Worm (Caenorhabditis elegans) whole organism, young adult: Measurements from ENCODE around the gene C47E12.9.
A peak's percentile ranks its signal among the peaks of the same experiment; 100 is the strongest.

ENCODE experiments used
- B0261.1 ChIP-seq: sonication (generic microtip); optimal IDR thresholded peaks from 2 replicates; lab custom pipeline; 2016; ENCODE audit warnings: mild to moderate bottlenecking, missing genetic modification characterization, moderate library complexity, missing compliant biosample characterization
- C06A6.2 ChIP-seq: fragments of 200-800 bp; sonication (Bioruptor generic); conservative IDR thresholded peaks from 2 replicates; pipeline ENCODE4 v1.3.6; 2022; ENCODE audit warnings: missing genetic modification characterization, missing compliant biosample characterization
- C17E4.6 ChIP-seq: fragments of 200-800 bp; sonication (Bioruptor generic); IDR thresholded peaks from 2 replicates; pipeline ENCODE4 v1.3.6; 2022; ENCODE audit warnings: missing genetic modification reagents, missing genetic modification characterization, missing compliant biosample characterization
- F22D6.2 ChIP-seq: sonication (generic microtip); optimal IDR thresholded peaks from 2 replicates; lab custom pipeline; 2016; ENCODE audit warnings: mild to moderate bottlenecking, missing genetic modification characterization, missing compliant biosample characterization
- F23B12.7 ChIP-seq: sonication (generic microtip); optimal IDR thresholded peaks from 2 replicates; lab custom pipeline; 2017; ENCODE audit warnings: missing genetic modification characterization, mild to moderate bottlenecking, missing compliant biosample characterization, antibody characterized with exemption, moderate library complexity; ENCODE audit not compliant: insufficient read depth
- F37B4.10 ChIP-seq: fragments of 200-800 bp; sonication (Bioruptor generic); IDR thresholded peaks from 2 replicates; pipeline ENCODE4 v1.3.6; 2022; ENCODE audit warnings: missing genetic modification characterization, missing compliant biosample characterization
- F39B2.1 ChIP-seq: fragments of 200-800 bp; sonication (Bioruptor generic); IDR thresholded peaks from 2 replicates; pipeline ENCODE4 v1.3.6; 2022; ENCODE audit warnings: missing genetic modification reagents, missing genetic modification characterization, missing compliant biosample characterization
- F49E8.2 ChIP-seq: sonication (generic microtip); optimal IDR thresholded peaks from 3 replicates; lab custom pipeline; 2017; ENCODE audit warnings: missing genetic modification characterization, mild to moderate bottlenecking, missing compliant biosample characterization, antibody characterized with exemption, moderate library complexity; ENCODE audit not compliant: insufficient read depth
- F55B11.4 ChIP-seq: sonication (generic microtip); optimal IDR thresholded peaks from 2 replicates; lab custom pipeline; 2016; ENCODE audit warnings: missing compliant biosample characterization, missing genetic modification characterization, borderline replicate concordance; ENCODE audit not compliant: insufficient read depth
- K12H6.12 ChIP-seq: fragments of 200-800 bp; sonication (Bioruptor generic); optimal IDR thresholded peaks from 2 replicates; lab custom pipeline; 2018; ENCODE audit warnings: mild to moderate bottlenecking, missing genetic modification characterization, missing compliant biosample characterization
- Y53F4B.3 ChIP-seq: fragments of 200-800 bp; sonication (Bioruptor generic); IDR thresholded peaks from 2 replicates; pipeline ENCODE4 v1.3.6; 2022; ENCODE audit warnings: missing genetic modification reagents, missing genetic modification characterization, missing compliant biosample characterization
- Y53G8AR.9 ChIP-seq: fragments of 200-800 bp; sonication (Bioruptor generic); conservative IDR thresholded peaks from 2 replicates; pipeline ENCODE4 v1.3.6; 2022; ENCODE audit warnings: missing genetic modification reagents, missing genetic modification characterization, missing compliant biosample characterization
- Y56A3A.18 ChIP-seq: fragments of 200-800 bp; sonication (Bioruptor generic); IDR thresholded peaks from 2 replicates; pipeline ENCODE4 v1.3.6; 2022; ENCODE audit warnings: missing genetic modification reagents, missing genetic modification characterization, missing compliant biosample characterization
- ama-1 ChIP-seq, 3 experiments: fragments of 150-350 bp in 1 of 3; sonication (generic microtip) in 2 of 3; optimal IDR thresholded peaks; 2 replicates each; lab custom pipeline; 2014 to 2018; ENCODE audit warnings: missing biosample characterization in 2 of 3, missing genetic modification characterization in 2 of 3, missing genetic modification reagents in 2 of 3
- aptf-3 ChIP-seq: fragments of 200-800 bp; sonication (Bioruptor generic); IDR thresholded peaks from 2 replicates; pipeline ENCODE4 v1.3.6; 2022; ENCODE audit warnings: missing genetic modification characterization, missing compliant biosample characterization
- athp-1 ChIP-seq: sonication (generic microtip); optimal IDR thresholded peaks from 2 replicates; lab custom pipeline; 2017; ENCODE audit warnings: mild to moderate bottlenecking, missing genetic modification characterization, missing compliant biosample characterization
- attf-5 ChIP-seq: fragments of 200-800 bp; sonication (Bioruptor generic); optimal IDR thresholded peaks from 2 replicates; lab custom pipeline; 2018; ENCODE audit warnings: mild to moderate bottlenecking, missing genetic modification characterization, missing compliant biosample characterization
- bed-1 ChIP-seq: fragments of 200-800 bp; sonication (Bioruptor generic); IDR thresholded peaks from 2 replicates; pipeline ENCODE4 v1.3.6; 2022; ENCODE audit warnings: missing genetic modification reagents, missing genetic modification characterization, missing compliant biosample characterization
- cebp-1 ChIP-seq, 2 experiments: fragments of 200-800 bp in 1 of 2; sonication (Bioruptor generic) in 1 of 2; sonication (generic microtip) in 1 of 2; IDR thresholded peaks in 1 of 2; optimal IDR thresholded peaks in 1 of 2; 2 replicates each; pipeline versions ENCODE4 v1.3.6 to Lab custom; 2017 to 2022; ENCODE audit warnings: missing compliant biosample characterization in 2 of 2, missing genetic modification characterization in 2 of 2, mild to moderate bottlenecking in 1 of 2, missing genetic modification reagents in 1 of 2, moderate library complexity in 1 of 2
- cebp-2 ChIP-seq: fragments of 200-800 bp; sonication (Bioruptor generic); IDR thresholded peaks from 2 replicates; pipeline ENCODE4 v1.3.6; 2022; ENCODE audit warnings: missing genetic modification characterization, missing compliant biosample characterization
- ceh-27 ChIP-seq: fragments of 200-800 bp; sonication (Bioruptor generic); optimal IDR thresholded peaks from 2 replicates; lab custom pipeline; 2018; ENCODE audit warnings: mild to moderate bottlenecking, missing genetic modification characterization, moderate library complexity, missing compliant biosample characterization
- ceh-91 ChIP-seq: fragments of 200-800 bp; sonication (Bioruptor generic); IDR thresholded peaks from 2 replicates; pipeline ENCODE4 v1.3.6; 2022; ENCODE audit warnings: missing genetic modification reagents, missing genetic modification characterization, missing compliant biosample characterization
- die-1 ChIP-seq: sonication (generic microtip); optimal IDR thresholded peaks from 2 replicates; lab custom pipeline; 2016; ENCODE audit warnings: missing genotype, mild to moderate bottlenecking, missing genetic modification characterization, missing compliant biosample characterization
- efl-1 ChIP-seq: fragments of 150-350 bp; optimal IDR thresholded peaks from 2 replicates; lab custom pipeline; 2014; ENCODE audit warnings: missing biosample characterization, missing genetic modification reagents, missing genetic modification characterization
- egl-18 ChIP-seq: fragments of 200-800 bp; sonication (Bioruptor generic); IDR thresholded peaks from 2 replicates; pipeline ENCODE4 v1.3.6; 2022; ENCODE audit warnings: missing genetic modification reagents, missing genetic modification characterization, missing compliant biosample characterization
- him-1 ChIP-seq: sonication (generic microtip); optimal IDR thresholded peaks from 2 replicates; lab custom pipeline; 2016; ENCODE audit warnings: missing genotype, missing genetic modification reagents, missing genetic modification characterization, missing compliant biosample characterization
- hlh-12 ChIP-seq: sonication (generic microtip); optimal IDR thresholded peaks from 2 replicates; lab custom pipeline; 2016; ENCODE audit warnings: missing genetic modification characterization, missing compliant biosample characterization
- hsf-1 ChIP-seq: fragments of 200-800 bp; sonication (Bioruptor generic); IDR thresholded peaks from 2 replicates; pipeline ENCODE4 v1.3.6; 2022; ENCODE audit warnings: missing genetic modification reagents, missing genetic modification characterization, missing compliant biosample characterization
- lag-1 ChIP-seq: fragments of 200-800 bp; sonication (Bioruptor generic); IDR thresholded peaks from 2 replicates; pipeline ENCODE4 v1.3.6; 2022; ENCODE audit warnings: missing genetic modification reagents, missing genetic modification characterization, missing compliant biosample characterization
- let-526 ChIP-seq: fragments of 200-800 bp; sonication (Bioruptor generic); IDR thresholded peaks from 2 replicates; pipeline ENCODE4 v1.3.6; 2022; ENCODE audit warnings: missing genetic modification reagents, missing genetic modification characterization, missing compliant biosample characterization
- let-607 ChIP-seq, 2 experiments: fragments of 200-800 bp in 1 of 2; sonication (Bioruptor generic) in 1 of 2; sonication (generic microtip) in 1 of 2; optimal IDR thresholded peaks; 2 replicates each; lab custom pipeline; 2016 to 2018; ENCODE audit warnings: mild to moderate bottlenecking in 2 of 2, missing compliant biosample characterization in 2 of 2, missing genetic modification characterization in 2 of 2, moderate library complexity in 2 of 2, missing genotype in 1 of 2
- lin-26 ChIP-seq: fragments of 200-800 bp; sonication (Bioruptor generic); IDR thresholded peaks from 2 replicates; pipeline ENCODE4 v1.3.6; 2022; ENCODE audit warnings: missing genetic modification reagents, missing genetic modification characterization, missing compliant biosample characterization
- lin-35 ChIP-seq, 3 experiments: fragments of 150-350 bp in 2 of 3; sonication (generic microtip) in 1 of 3; optimal IDR thresholded peaks; 2 replicates each; lab custom pipeline; 2014 to 2018; ENCODE audit warnings: missing biosample characterization in 3 of 3, missing genetic modification characterization in 3 of 3, missing genetic modification reagents in 3 of 3
- madf-6 ChIP-seq: fragments of 200-800 bp; sonication (Bioruptor generic); IDR thresholded peaks from 2 replicates; pipeline ENCODE4 v1.3.6; 2022; ENCODE audit warnings: missing genetic modification reagents, missing genetic modification characterization, missing compliant biosample characterization
- nhr-179 ChIP-seq: sonication (generic microtip); optimal IDR thresholded peaks from 2 replicates; lab custom pipeline; 2016; ENCODE audit warnings: mild to moderate bottlenecking, missing genetic modification characterization, missing compliant biosample characterization
- nhr-90 ChIP-seq: sonication (generic microtip); optimal IDR thresholded peaks from 2 replicates; lab custom pipeline; 2016; ENCODE audit warnings: missing genotype, mild to moderate bottlenecking, missing genetic modification characterization, missing compliant biosample characterization
- pbrm-1 ChIP-seq: fragments of 200-800 bp; sonication (Bioruptor generic); IDR thresholded peaks from 2 replicates; pipeline ENCODE4 v1.3.6; 2022; ENCODE audit warnings: missing genetic modification reagents, missing genetic modification characterization, missing compliant biosample characterization
- rcor-1 ChIP-seq: fragments of 200-800 bp; sonication (Bioruptor generic); IDR thresholded peaks from 2 replicates; pipeline ENCODE4 v1.3.6; 2022; ENCODE audit warnings: missing genetic modification reagents, missing genetic modification characterization, missing compliant biosample characterization
- snpc-1.1 ChIP-seq: sonication (generic microtip); optimal IDR thresholded peaks from 2 replicates; lab custom pipeline; 2017; ENCODE audit warnings: missing genetic modification characterization, mild to moderate bottlenecking, missing compliant biosample characterization, antibody characterized with exemption, moderate library complexity, missing genotype, missing genetic modification reagents; ENCODE audit not compliant: insufficient read depth
- snpc-4 ChIP-seq, 5 experiments: fragments of 150-350 bp in 1 of 5; sonication (generic microtip) in 4 of 5; optimal IDR thresholded peaks; 2 replicates each; lab custom pipeline; 2014 to 2018; ENCODE audit warnings: missing genetic modification characterization in 5 of 5, missing biosample characterization in 3 of 5, antibody characterized with exemption in 2 of 5, mild to moderate bottlenecking in 2 of 5, missing compliant biosample characterization in 2 of 5, missing genotype in 2 of 5, moderate library complexity in 2 of 5, missing genetic modification reagents in 1 of 5
- xnd-1 ChIP-seq: sonication (generic microtip); optimal IDR thresholded peaks from 2 replicates; lab custom pipeline; 2016; ENCODE audit warnings: missing genotype, missing genetic modification reagents, missing genetic modification characterization, missing compliant biosample characterization

C47E12.9 gene

ce11 chrIV:9998487-9999218, 24.2 kb downstream of the C47E12.9 start, which contains the start of gene pyp-1 (continued):
- TF ChIP-seq F23B12.7 (tag; lab: Kevin White, UChicago): peak; percentile 17
- TF ChIP-seq xnd-1 (tag; lab: Kevin White, UChicago): peak; percentile 85
- no peak for TF ChIP-seq aptf-3 (GFP tag; lab: Robert Waterston, UW)
- TF ChIP-seq Y53G8AR.9: no peak
- TF ChIP-seq cebp-2 (GFP tag; lab: Robert Waterston, UW): no peak
- TF ChIP-seq cebp-1 (GFP tag; IDR thresholded peaks at IDR 0.05; lab: Robert Waterston, UW): no peak
- peak; percentile 31 for TF ChIP-seq cebp-1 (tag; optimal IDR thresholded peaks at IDR 0.05; lab: Kevin White, UChicago)
- no peak for TF ChIP-seq hlh-12 (tag; lab: Kevin White, UChicago)
- TF ChIP-seq rcor-1 (GFP tag; lab: Robert Waterston, UW): 0 out of 2 replicates have a peak, but pooled peaks have one; percentile 24
- no peak for TF ChIP-seq die-1 (tag; lab: Kevin White, UChicago)
- no peak for TF ChIP-seq F22D6.2 (tag; lab: Kevin White, UChicago)
- TF ChIP-seq pbrm-1 (GFP tag; lab: Robert Waterston, UW): 0 out of 2 replicates have a peak, but pooled peaks have one; percentile 10
- peak; percentile 98 for TF ChIP-seq madf-6 (GFP tag; lab: Robert Waterston, UW)
- TF ChIP-seq Y56A3A.18 (GFP tag; lab: Robert Waterston, UW): no peak
- no peak for TF ChIP-seq Y53F4B.3 (GFP tag; lab: Robert Waterston, UW)
- no peak for TF ChIP-seq let-607 (tag; optimal IDR thresholded peaks at IDR 0.05; lab: Kevin White, UChicago)
- TF ChIP-seq hsf-1: no peak
- peak; percentile 27 for TF ChIP-seq efl-1 (GFP tag; lab: Kevin White, UChicago)
- no peak for TF ChIP-seq him-1 (tag; lab: Kevin White, UChicago)
- no peak for TF ChIP-seq B0261.1 (tag; lab: Kevin White, UChicago)
- TF ChIP-seq ama-1 (optimal IDR thresholded peaks at IDR 0.05; lab: Kevin White, UChicago): no peak
- no peak for TF ChIP-seq ama-1 (GFP tag; optimal IDR thresholded peaks at IDR 0.05; lab: Kevin White, UChicago)
- TF ChIP-seq nhr-179: no peak
- TF ChIP-seq ceh-91 (GFP tag; lab: Robert Waterston, UW): peak; percentile 50; the same call in 1 of the 2 replicates
- TF ChIP-seq let-526 (GFP tag; lab: Robert Waterston, UW): no peak
- TF ChIP-seq nhr-90 (tag; lab: Kevin White, UChicago): no peak
- peak; percentile 7 for TF ChIP-seq K12H6.12
- no peak for TF ChIP-seq F37B4.10 (GFP tag; lab: Robert Waterston, UW)
- no peak for TF ChIP-seq snpc-1.1 (tag; lab: Kevin White, UChicago)
- TF ChIP-seq bed-1 (GFP tag; lab: Robert Waterston, UW): no peak
- no peak for TF ChIP-seq ceh-27 (GFP tag; lab: Kevin White, UChicago)

ce11 chrIV:10001748-10002147, 27.3 kb downstream of the C47E12.9 start, which contains the start of gene C47E12.3:
Gene C47E12.3 (minus strand): TSS chrIV:10001848.
- TF ChIP-seq egl-18: no peak
- TF ChIP-seq bed-1 (GFP tag; lab: Robert Waterston, UW): no peak
- no peak for TF ChIP-seq snpc-4 (GFP tag; optimal IDR thresholded peaks at IDR 0.05; lab: Kevin White, UChicago)
- no peak for TF ChIP-seq snpc-4 (tag; optimal IDR thresholded peaks at IDR 0.05; lab: Kevin White, UChicago)
- no peak for TF ChIP-seq lin-35 (GFP tag; optimal IDR thresholded peaks at IDR 0.05; lab: Kevin White, UChicago)
- no peak for TF ChIP-seq F39B2.1 (GFP tag; lab: Robert Waterston, UW)
- TF ChIP-seq cebp-1 (GFP tag; IDR thresholded peaks at IDR 0.05; lab: Robert Waterston, UW): no peak
- TF ChIP-seq cebp-1 (tag; optimal IDR thresholded peaks at IDR 0.05; lab: Kevin White, UChicago): no peak
- TF ChIP-seq attf-5 (GFP tag; lab: Kevin White, UChicago): no peak
- no peak for TF ChIP-seq lin-26 (GFP tag; lab: Robert Waterston, UW)
- TF ChIP-seq nhr-90 (tag; lab: Kevin White, UChicago): no peak
- no peak for TF ChIP-seq C06A6.2 (GFP tag; lab: Robert Waterston, UW)
- TF ChIP-seq F49E8.2: no peak
- no peak for TF ChIP-seq xnd-1 (tag; lab: Kevin White, UChicago)
- no peak for TF ChIP-seq athp-1
- no peak for TF ChIP-seq C17E4.6 (GFP tag; lab: Robert Waterston, UW)
- TF ChIP-seq F55B11.4 (tag; lab: Kevin White, UChicago): no peak
- no peak for TF ChIP-seq lag-1 (GFP tag; lab: Robert Waterston, UW)
